Worm (Caenorhabditis elegans) whole organism, mixed stage, embryonic: ENCODE measurements around the gene poml-4.

Source experiments
- blmp-1 ChIP-seq: fragments of 150-350 bp; optimal IDR thresholded peaks from 2 replicates; lab custom pipeline; 2014; ENCODE audit warnings: missing biosample characterization, missing genetic modification characterization
- elt-1 ChIP-seq: sonication (generic microtip); optimal IDR thresholded peaks from 2 replicates; lab custom pipeline; 2017; ENCODE audit warnings: missing genetic modification characterization, mild to moderate bottlenecking, missing compliant biosample characterization, antibody characterized with exemption, moderate library complexity, borderline replicate concordance; ENCODE audit not compliant: insufficient read depth
- mep-1 ChIP-seq: fragments of 150-350 bp; optimal IDR thresholded peaks from 2 replicates; lab custom pipeline; 2017; ENCODE audit warnings: missing biosample characterization, missing genetic modification reagents, missing genetic modification characterization, inconsistent platforms
- nhr-12 ChIP-seq: fragments of 150-350 bp; optimal IDR thresholded peaks from 2 replicates; lab custom pipeline; 2014; ENCODE audit warnings: missing biosample characterization, missing genetic modification characterization
- nhr-237 ChIP-seq: fragments of 150-350 bp; optimal IDR thresholded peaks from 2 replicates; lab custom pipeline; 2014; ENCODE audit warnings: missing biosample characterization, missing genetic modification characterization
- nhr-28 ChIP-seq: fragments of 150-350 bp; optimal IDR thresholded peaks from 2 replicates; lab custom pipeline; 2014; ENCODE audit warnings: missing biosample characterization, missing genetic modification characterization

- TF ChIP-seq elt-1 (tag; lab: Kevin White, UChicago) (no peak), nhr-28 (tag; lab: Kevin White, UChicago) (no peak), mep-1 (tag; lab: Kevin White, UChicago) (no peak), blmp-1 (no peak), nhr-237 (tag; lab: Kevin White, UChicago) (no peak), nhr-12 (tag; lab: Kevin White, UChicago) (no peak)
Observed at ce11 chrII:1586305-1586704, 45.6 kb downstream of the poml-4 start, which contains the start of gene T07H3.8.
